Fruit fly (Drosophila melanogaster) whole organism, embryonic: Measurements from ENCODE around the gene CG3339.
A peak's percentile ranks its signal among the peaks of the same experiment; 100 is the strongest.

ENCODE experiments used
- Asciz ChIP-seq: fragments of 200-800 bp; sonication (Bioruptor generic); optimal IDR thresholded peaks from 2 replicates; lab custom pipeline; 2017; ENCODE audit warnings: missing biosample characterization, mild to moderate bottlenecking, missing genetic modification characterization, missing genetic modification reagents
- CG1024 ChIP-seq: fragments of 200-800 bp; sonication (Bioruptor generic); IDR thresholded peaks from 2 replicates; pipeline ENCODE4 v1.3.6; 2022; ENCODE audit warnings: missing biosample characterization, missing genetic modification characterization
- CG10321 ChIP-seq: fragments of 200-800 bp; sonication (Bioruptor generic); IDR thresholded peaks from 2 replicates; pipeline ENCODE4 v1.3.6; 2022; ENCODE audit warnings: missing biosample characterization, missing genetic modification characterization
- CG10366 ChIP-seq: fragments of 200-800 bp; sonication (Bioruptor generic); IDR thresholded peaks from 2 replicates; pipeline ENCODE4 v1.3.6; 2022; ENCODE audit warnings: missing biosample characterization, missing genetic modification characterization
- CG11085 ChIP-seq: fragments of 200-800 bp; sonication (Bioruptor generic); IDR thresholded peaks from 2 replicates; pipeline ENCODE4 v1.3.6; 2022; ENCODE audit warnings: missing biosample characterization, missing genetic modification characterization
- CG12071 ChIP-seq: fragments of 200-800 bp; sonication (Bioruptor generic); optimal IDR thresholded peaks from 3 replicates; lab custom pipeline; 2018; ENCODE audit warnings: missing biosample characterization, mild to moderate bottlenecking, missing genetic modification characterization
- CG12769 ChIP-seq: fragments of 200-800 bp; sonication (Bioruptor generic); optimal IDR thresholded peaks from 2 replicates; lab custom pipeline; 2019; ENCODE audit warnings: missing biosample characterization, mild to moderate bottlenecking, missing genetic modification characterization, moderate library complexity
- CG14014 ChIP-seq: fragments of 200-800 bp; sonication (Bioruptor generic); IDR thresholded peaks from 2 replicates; pipeline ENCODE4 v1.3.6; 2022; ENCODE audit warnings: missing biosample characterization, missing genetic modification characterization
- CG17328 ChIP-seq: fragments of 200-800 bp; sonication (Bioruptor generic); IDR thresholded peaks from 2 replicates; pipeline ENCODE4 v1.3.6; 2022; ENCODE audit warnings: missing biosample characterization, missing genetic modification characterization
- CG18619 ChIP-seq: fragments of 200-800 bp; sonication (Bioruptor generic); optimal IDR thresholded peaks from 3 replicates; lab custom pipeline; 2017; ENCODE audit warnings: missing biosample characterization, mild to moderate bottlenecking, missing genetic modification characterization
- CG31365 ChIP-seq: fragments of 200-800 bp; sonication (Bioruptor generic); optimal IDR thresholded peaks from 2 replicates; lab custom pipeline; 2018; ENCODE audit warnings: missing biosample characterization, mild to moderate bottlenecking, missing genetic modification characterization
- CG34422 ChIP-seq: fragments of 200-800 bp; sonication (Bioruptor generic); IDR thresholded peaks from 3 replicates; pipeline ENCODE4 v1.3.6; 2022; ENCODE audit warnings: missing biosample characterization, missing genetic modification characterization
- CoRest ChIP-seq: fragments of 200-800 bp; sonication (Bioruptor generic); optimal IDR thresholded peaks from 3 replicates; lab custom pipeline; 2018; ENCODE audit warnings: missing biosample characterization, mild to moderate bottlenecking, missing genetic modification characterization, moderate library complexity
- D19A ChIP-seq: fragments of 200-800 bp; optimal IDR thresholded peaks from 3 replicates; lab custom pipeline; 2019; ENCODE audit warnings: missing biosample characterization, mild to moderate bottlenecking, missing genetic modification characterization, moderate library complexity
- Dbx ChIP-seq: fragments of 200-800 bp; sonication (Bioruptor generic); IDR thresholded peaks from 3 replicates; pipeline ENCODE4 v1.3.6; 2022; ENCODE audit warnings: missing biosample characterization, missing genetic modification characterization
- Deaf1 ChIP-seq: fragments of 200-800 bp; optimal IDR thresholded peaks from 3 replicates; lab custom pipeline; 2019; ENCODE audit warnings: missing biosample characterization, mild to moderate bottlenecking, missing genetic modification characterization, moderate library complexity
- Dek ChIP-seq: fragments of 200-800 bp; sonication (Bioruptor generic); optimal IDR thresholded peaks from 3 replicates; lab custom pipeline; 2019; ENCODE audit warnings: missing biosample characterization, mild to moderate bottlenecking, missing genetic modification characterization, moderate library complexity
- Dip2 ChIP-seq: fragments of 200-800 bp; sonication (Bioruptor generic); IDR thresholded peaks from 2 replicates; pipeline ENCODE4 v1.3.6; 2022; ENCODE audit warnings: missing biosample characterization, missing genetic modification characterization
- Dll ChIP-seq: fragments of 200-800 bp; sonication (Bioruptor generic); IDR thresholded peaks from 4 replicates; pipeline ENCODE4 v1.3.6; 2022; ENCODE audit warnings: missing biosample characterization, missing genetic modification characterization; ENCODE audit not compliant: partially characterized antibody
- E2f2 ChIP-seq: fragments of 200-800 bp; sonication (Bioruptor generic); IDR thresholded peaks from 2 replicates; pipeline ENCODE4 v1.3.6; 2022; ENCODE audit warnings: missing biosample characterization, missing genetic modification characterization
- Gsc ChIP-seq: fragments of 200-800 bp; sonication (Bioruptor generic); IDR thresholded peaks from 2 replicates; pipeline ENCODE4 v1.3.6; 2022; ENCODE audit warnings: missing biosample characterization, missing genetic modification characterization
- Hmx ChIP-seq: fragments of 200-800 bp; sonication (Bioruptor generic); optimal IDR thresholded peaks from 2 replicates; lab custom pipeline; 2016; ENCODE audit warnings: missing biosample characterization, missing genetic modification characterization
- Hr39 ChIP-seq: fragments of >200 bp; optimal IDR thresholded peaks from 2 replicates; lab custom pipeline; 2017
- Hr78 ChIP-seq, 2 experiments: fragments of 200-800 bp in 1 of 2; fragments of >200 bp in 1 of 2; sonication (Bioruptor generic) in 1 of 2; optimal IDR thresholded peaks; 2 replicates each; lab custom pipeline; 2017 to 2019; ENCODE audit warnings: missing biosample characterization in 2 of 2, missing genetic modification characterization in 2 of 2, mild to moderate bottlenecking in 1 of 2, moderate library complexity in 1 of 2
- Hsf ChIP-seq: fragments of 200-800 bp; sonication (Bioruptor generic); optimal IDR thresholded peaks from 3 replicates; lab custom pipeline; 2016; ENCODE audit warnings: missing biosample characterization, missing genetic modification characterization
- Mad ChIP-seq: fragments of 200-800 bp; sonication (Bioruptor generic); optimal IDR thresholded peaks from 2 replicates; lab custom pipeline; 2016; ENCODE audit warnings: missing biosample characterization, missing genetic modification characterization
- Max ChIP-seq: fragments of 200-800 bp; sonication (Bioruptor generic); optimal IDR thresholded peaks from 2 replicates; lab custom pipeline; 2016; ENCODE audit warnings: missing biosample characterization, mild to moderate bottlenecking, missing genetic modification characterization
- Med ChIP-seq: fragments of 200-800 bp; sonication (Bioruptor generic); peaks from one replicate; lab custom pipeline; 2016; ENCODE audit warnings: missing biosample characterization, missing genetic modification characterization, mild to moderate bottlenecking, inconsistent platforms, moderate library complexity
- Six4 ChIP-seq: fragments of 200-800 bp; sonication (Bioruptor generic); optimal IDR thresholded peaks from 2 replicates; lab custom pipeline; 2016; ENCODE audit warnings: missing biosample characterization, missing genetic modification characterization
- ap ChIP-seq: fragments of 200-800 bp; sonication (Bioruptor generic); IDR thresholded peaks from 2 replicates; pipeline ENCODE4 v1.3.6; 2022; ENCODE audit warnings: missing biosample characterization, missing genetic modification characterization
- ase ChIP-seq: fragments of 200-800 bp; sonication (Bioruptor generic); IDR thresholded peaks from 3 replicates; pipeline ENCODE4 v1.3.6; 2022; ENCODE audit warnings: missing biosample characterization, missing genetic modification characterization
- caup ChIP-seq: fragments of 200-800 bp; sonication (Bioruptor generic); optimal IDR thresholded peaks from 3 replicates; lab custom pipeline; 2017; ENCODE audit warnings: missing biosample characterization, mild to moderate bottlenecking, missing genetic modification characterization, moderate library complexity; ENCODE audit not compliant: severe bottlenecking
- cg ChIP-seq: fragments of 200-800 bp; sonication (Bioruptor generic); optimal IDR thresholded peaks from 3 replicates; lab custom pipeline; 2019; ENCODE audit warnings: missing biosample characterization, mild to moderate bottlenecking, missing genetic modification characterization, moderate library complexity
- chinmo ChIP-seq: fragments of 200-800 bp; sonication (Bioruptor generic); IDR thresholded peaks from 4 replicates; pipeline ENCODE4 v1.3.6; 2022; ENCODE audit warnings: missing biosample characterization, missing genetic modification characterization; ENCODE audit not compliant: partially characterized antibody
- croc ChIP-seq: fragments of 200-800 bp; sonication (Bioruptor generic); conservative IDR thresholded peaks from 3 replicates; pipeline ENCODE4 v1.3.6; 2022; ENCODE audit warnings: missing biosample characterization, missing genetic modification characterization
- fd3F ChIP-seq: fragments of 200-800 bp; sonication (Bioruptor generic); optimal IDR thresholded peaks from 2 replicates; lab custom pipeline; 2018; ENCODE audit warnings: missing biosample characterization, mild to moderate bottlenecking, missing genetic modification characterization, moderate library complexity
- grn ChIP-seq: fragments of 200-800 bp; sonication (Bioruptor generic); optimal IDR thresholded peaks from 3 replicates; lab custom pipeline; 2017; ENCODE audit warnings: missing biosample characterization, missing genetic modification characterization
- jing ChIP-seq: fragments of 200-800 bp; sonication (Bioruptor generic); optimal IDR thresholded peaks from 2 replicates; lab custom pipeline; 2018; ENCODE audit warnings: missing biosample characterization, mild to moderate bottlenecking, missing genetic modification characterization
- ken ChIP-seq: fragments of 200-800 bp; sonication (Bioruptor generic); IDR thresholded peaks from 3 replicates; pipeline ENCODE4 v1.3.6; 2022; ENCODE audit warnings: missing biosample characterization, missing genetic modification characterization
- lab ChIP-seq: fragments of 200-800 bp; sonication (Bioruptor generic); optimal IDR thresholded peaks from 3 replicates; lab custom pipeline; 2017; ENCODE audit warnings: missing biosample characterization, missing genetic modification characterization, mild to moderate bottlenecking, moderate library complexity, missing genetic modification reagents
- luna ChIP-seq: fragments of 200-800 bp; sonication (Bioruptor generic); optimal IDR thresholded peaks from 2 replicates; lab custom pipeline; 2016; ENCODE audit warnings: missing biosample characterization, missing genetic modification characterization
- p53 ChIP-seq: fragments of 200-800 bp; sonication (Bioruptor generic); optimal IDR thresholded peaks from 2 replicates; lab custom pipeline; 2016; ENCODE audit warnings: missing biosample characterization, missing genetic modification characterization
- ranshi ChIP-seq: fragments of 200-800 bp; sonication (Bioruptor generic); IDR thresholded peaks from 2 replicates; pipeline ENCODE4 v1.3.6; 2022; ENCODE audit warnings: missing biosample characterization, missing genetic modification characterization
- sug ChIP-seq: fragments of 200-800 bp; optimal IDR thresholded peaks from 2 replicates; lab custom pipeline; 2019; ENCODE audit warnings: missing biosample characterization, mild to moderate bottlenecking, missing genetic modification characterization, moderate library complexity
- twi ChIP-seq: fragments of 200-800 bp; optimal IDR thresholded peaks from 2 replicates; lab custom pipeline; 2019; ENCODE audit warnings: missing biosample characterization, mild to moderate bottlenecking, missing genetic modification characterization, moderate library complexity
- unc-4 ChIP-seq: fragments of 200-800 bp; sonication (Bioruptor generic); IDR thresholded peaks from 2 replicates; pipeline ENCODE4 v1.3.6; 2022; ENCODE audit warnings: missing biosample characterization, missing genetic modification characterization; ENCODE audit not compliant: partially characterized antibody
- unpg ChIP-seq: fragments of 200-800 bp; sonication (Bioruptor generic); optimal IDR thresholded peaks from 3 replicates; lab custom pipeline; 2018; ENCODE audit warnings: missing biosample characterization, mild to moderate bottlenecking, missing genetic modification characterization, moderate library complexity
- wor ChIP-seq: fragments of 200-800 bp; sonication (Bioruptor generic); IDR thresholded peaks from 2 replicates; pipeline ENCODE4 v1.3.6; 2022; ENCODE audit warnings: missing biosample characterization, missing genetic modification characterization

CG3339 gene

dm6 chr3R:27288202-27289135 is 33.7 kb downstream of the CG3339 start, which contains the start of the genes bigmax and Hmu (continued):
- TF ChIP-seq luna (GFP tag; lab: Kevin White, UChicago) (peak; percentile 83), D19A (peak; percentile 55), sug (tag; lab: Kevin White, UChicago) (peak; percentile 83), Dek (tag; lab: Kevin White, UChicago) (peak; percentile 78), ken (peak; percentile 85), Deaf1 (tag; lab: Kevin White, UChicago) (peak; percentile 54), CG10321 (GFP tag; lab: Robert Waterston, UW) (no peak), Dip2 (GFP tag; lab: Robert Waterston, UW) (no peak), CG18619 (peak; percentile 73), ase (GFP tag; lab: Robert Waterston, UW) (peak; percentile 80), E2f2 (peak; percentile 61), Med (peak; percentile 99), Asciz (peak; percentile 36), croc (peak; percentile 46), grn (GFP tag; lab: Kevin White, UChicago) (peak; percentile 52), unpg (GFP tag; lab: Kevin White, UChicago) (peak; percentile 82), chinmo (peak; percentile 81; the same call in 2 of the 4 replicates), jing (peak; percentile 7), Hsf (GFP tag; lab: Kevin White, UChicago) (peak; percentile 88), Six4 (peak; percentile 61), CG34422 (GFP tag; lab: Robert Waterston, UW) (peak; percentile 91), CG14014 (GFP tag; lab: Robert Waterston, UW) (peak; percentile 77), Hr39 (lab: Kevin White, UChicago) (no peak), twi (peak; percentile 69), wor (GFP tag; lab: Robert Waterston, UW) (peak; percentile 66), Gsc (no peak), Max (GFP tag; lab: Kevin White, UChicago) (peak; percentile 82), Hr78 (GFP tag; optimal IDR thresholded peaks at IDR 0.05; lab: Kevin White, UChicago) (peak in 1 of 2 experiments; percentile 80), Mad (GFP tag; lab: Kevin White, UChicago) (peak; percentile 85), p53 (GFP tag; lab: Kevin White, UChicago) (peak; percentile 60), cg (GFP tag; lab: Kevin White, UChicago) (no peak), CG31365 (tag; lab: Kevin White, UChicago) (peak; percentile 11), CG17328 (GFP tag; lab: Robert Waterston, UW) (peak; percentile 82), lab (GFP tag; lab: Kevin White, UChicago) (peak; percentile 89), CG11085 (GFP tag; lab: Robert Waterston, UW) (peak; percentile 81), ap (peak; percentile 72), Hmx (no peak), ranshi (peak; percentile 90), fd3F (GFP tag; lab: Kevin White, UChicago) (peak; percentile 70), CoRest (tag; lab: Kevin White, UChicago) (peak; percentile 85), CG12071 (peak; percentile 67), Dbx (peak; percentile 92), caup (GFP tag; lab: Kevin White, UChicago) (peak; percentile 81), CG12769 (peak; percentile 91), Dll (peak; percentile 98), CG10366 (GFP tag; lab: Robert Waterston, UW) (peak; percentile 83), CG1024 (GFP tag; lab: Robert Waterston, UW) (peak; percentile 63; the same call in 1 of the 2 replicates), unc-4 (GFP tag; lab: Robert Waterston, UW) (peak; percentile 98)
